Fruit fly (Drosophila melanogaster) whole organism, embryonic: ENCODE measurements around the gene Cad89D.

Experiments used
- Abd-B ChIP-seq: fragments of 200-800 bp; sonication (Bioruptor generic); optimal IDR thresholded peaks from 2 replicates; lab custom pipeline; 2018; ENCODE audit warnings: missing biosample characterization, mild to moderate bottlenecking, missing genetic modification characterization, moderate library complexity
- Atf6 ChIP-seq: fragments of 200-800 bp; sonication (Bioruptor generic); IDR thresholded peaks from 2 replicates; pipeline ENCODE4 v1.3.6; 2022; ENCODE audit warnings: missing biosample characterization, missing genetic modification characterization
- B-H1 ChIP-seq: fragments of 200-800 bp; sonication (Bioruptor generic); IDR thresholded peaks from 3 replicates; pipeline ENCODE4 v1.3.6; 2022; ENCODE audit warnings: missing biosample characterization, missing genetic modification characterization
- BEAF-32 ChIP-seq: fragments of 200-800 bp; sonication (Bioruptor generic); optimal IDR thresholded peaks from 3 replicates; lab custom pipeline; 2017; ENCODE audit warnings: missing biosample characterization, missing genetic modification characterization, mild to moderate bottlenecking, moderate library complexity, missing genetic modification reagents
- Bdp1 ChIP-seq: fragments of 200-800 bp; sonication (Bioruptor generic); optimal IDR thresholded peaks from 3 replicates; lab custom pipeline; 2016; ENCODE audit warnings: missing biosample characterization, missing genetic modification characterization
- CG13123 ChIP-seq: fragments of 200-800 bp; sonication (Bioruptor generic); optimal IDR thresholded peaks from 2 replicates; lab custom pipeline; 2016; ENCODE audit warnings: missing biosample characterization, missing genetic modification characterization
- CG13424 ChIP-seq: fragments of 200-800 bp; sonication (Bioruptor generic); optimal IDR thresholded peaks from 2 replicates; lab custom pipeline; 2019; ENCODE audit warnings: missing biosample characterization, mild to moderate bottlenecking, missing genetic modification characterization, moderate library complexity
- CG17568 ChIP-seq: fragments of 200-800 bp; sonication (Bioruptor generic); optimal IDR thresholded peaks from 2 replicates; lab custom pipeline; 2018; ENCODE audit warnings: missing biosample characterization, mild to moderate bottlenecking, missing genetic modification characterization, moderate library complexity
- CG2120 ChIP-seq: fragments of 200-800 bp; sonication (Bioruptor generic); optimal IDR thresholded peaks from 3 replicates; lab custom pipeline; 2016; ENCODE audit warnings: missing biosample characterization, missing genetic modification characterization
- CG2199 ChIP-seq: fragments of 200-800 bp; sonication (Bioruptor generic); IDR thresholded peaks from 3 replicates; pipeline ENCODE4 v1.3.6; 2022; ENCODE audit warnings: missing biosample characterization, missing genetic modification characterization
- CG32772 ChIP-seq: fragments of 200-800 bp; sonication (Bioruptor generic); IDR thresholded peaks from 2 replicates; pipeline ENCODE4 v1.3.6; 2022; ENCODE audit warnings: missing biosample characterization, missing genetic modification characterization
- CG4282 ChIP-seq: fragments of 200-800 bp; sonication (Bioruptor generic); optimal IDR thresholded peaks from 2 replicates; lab custom pipeline; 2016; ENCODE audit warnings: missing biosample characterization, missing genetic modification characterization
- CG43689 ChIP-seq: fragments of 200-800 bp; sonication (Bioruptor generic); IDR thresholded peaks from 2 replicates; pipeline ENCODE4 v1.3.6; 2022; ENCODE audit warnings: missing biosample characterization, missing genetic modification characterization
- CG6689 ChIP-seq: fragments of 200-800 bp; sonication (Bioruptor generic); IDR thresholded peaks from 2 replicates; pipeline ENCODE4 v1.3.6; 2022; ENCODE audit warnings: missing biosample characterization, missing genetic modification characterization
- CG6813 ChIP-seq: fragments of 200-800 bp; sonication (Bioruptor generic); optimal IDR thresholded peaks from 2 replicates; lab custom pipeline; 2017; ENCODE audit warnings: missing biosample characterization, missing genetic modification characterization, mild to moderate bottlenecking, moderate library complexity, missing genetic modification reagents
- CG7786 ChIP-seq: fragments of 200-800 bp; sonication (Bioruptor generic); optimal IDR thresholded peaks from 2 replicates; lab custom pipeline; 2016; ENCODE audit warnings: missing biosample characterization, missing genetic modification characterization
- CG8290 ChIP-seq, 3 experiments: fragments of 200-800 bp; sonication (Bioruptor generic); optimal IDR thresholded peaks; 2 replicates each; lab custom pipeline; 2016 to 2019; ENCODE audit warnings: missing biosample characterization in 3 of 3, missing genetic modification characterization in 3 of 3, mild to moderate bottlenecking in 2 of 3, moderate library complexity in 1 of 3
- CG8944 ChIP-seq: fragments of 200-800 bp; sonication (Bioruptor generic); optimal IDR thresholded peaks from 3 replicates; lab custom pipeline; 2016; ENCODE audit warnings: missing biosample characterization, missing genetic modification characterization
- CG9437 ChIP-seq: fragments of 200-800 bp; sonication (Bioruptor generic); optimal IDR thresholded peaks from 2 replicates; lab custom pipeline; 2018; ENCODE audit warnings: missing biosample characterization, mild to moderate bottlenecking, missing genetic modification characterization
- CkIIα-i1 ChIP-seq: fragments of 200-800 bp; sonication (Bioruptor generic); IDR thresholded peaks from 2 replicates; pipeline ENCODE4 v1.3.6; 2022; ENCODE audit warnings: missing biosample characterization, missing genetic modification characterization
- CrebB ChIP-seq: fragments of 200-800 bp; sonication (Bioruptor generic); optimal IDR thresholded peaks from 3 replicates; lab custom pipeline; 2018; ENCODE audit warnings: missing biosample characterization, mild to moderate bottlenecking, missing genetic modification characterization
- Dbx ChIP-seq: fragments of 200-800 bp; sonication (Bioruptor generic); IDR thresholded peaks from 3 replicates; pipeline ENCODE4 v1.3.6; 2022; ENCODE audit warnings: missing biosample characterization, missing genetic modification characterization
- E2f2 ChIP-seq: fragments of 200-800 bp; sonication (Bioruptor generic); IDR thresholded peaks from 2 replicates; pipeline ENCODE4 v1.3.6; 2022; ENCODE audit warnings: missing biosample characterization, missing genetic modification characterization
- Eip74EF ChIP-seq, 2 experiments: fragments of 200-800 bp in 1 of 2; fragments of >200 bp in 1 of 2; sonication (Bioruptor generic) in 1 of 2; optimal IDR thresholded peaks; 2 replicates each; lab custom pipeline; 2017 to 2019; ENCODE audit warnings: missing biosample characterization in 2 of 2, missing genetic modification characterization in 2 of 2, mild to moderate bottlenecking in 1 of 2, moderate library complexity in 1 of 2
- GATAe ChIP-seq: fragments of 200-800 bp; sonication (Bioruptor generic); conservative IDR thresholded peaks from 2 replicates; pipeline ENCODE4 v1.3.6; 2022; ENCODE audit warnings: missing biosample characterization, missing genetic modification characterization
- HLH54F ChIP-seq: fragments of 200-800 bp; sonication (Bioruptor generic); optimal IDR thresholded peaks from 3 replicates; lab custom pipeline; 2016; ENCODE audit warnings: missing biosample characterization, missing genetic modification characterization
- Lpt ChIP-seq: fragments of >200 bp; optimal IDR thresholded peaks from 2 replicates; lab custom pipeline; 2018; ENCODE audit warnings: missing biosample characterization, missing genetic modification characterization
- NFAT ChIP-seq: fragments of 200-800 bp; sonication (Bioruptor generic); IDR thresholded peaks from 2 replicates; pipeline ENCODE4 v1.3.6; 2022; ENCODE audit warnings: missing biosample characterization, missing genetic modification characterization
- Oaz ChIP-seq: fragments of 200-800 bp; sonication (Bioruptor generic); IDR thresholded peaks from 2 replicates; pipeline ENCODE4 v1.3.6; 2022; ENCODE audit warnings: missing biosample characterization, missing genetic modification characterization
- Optix ChIP-seq: fragments of 200-800 bp; sonication (Bioruptor generic); IDR thresholded peaks from 3 replicates; pipeline ENCODE4 v1.3.6; 2022; ENCODE audit warnings: missing biosample characterization, missing genetic modification characterization
- Sox102F ChIP-seq: fragments of 200-800 bp; sonication (Bioruptor generic); optimal IDR thresholded peaks from 2 replicates; lab custom pipeline; 2018; ENCODE audit warnings: missing biosample characterization, mild to moderate bottlenecking, missing genetic modification characterization, moderate library complexity
- br ChIP-seq: fragments of >200 bp; optimal IDR thresholded peaks from 2 replicates; lab custom pipeline; 2017
- cas ChIP-seq: fragments of 200-800 bp; sonication (Bioruptor generic); IDR thresholded peaks from 2 replicates; pipeline ENCODE4 v1.3.6; 2022; ENCODE audit warnings: missing biosample characterization, missing genetic modification characterization
- chm ChIP-seq: fragments of 200-800 bp; sonication (Bioruptor generic); IDR thresholded peaks from 2 replicates; pipeline ENCODE4 v1.3.6; 2022; ENCODE audit warnings: missing biosample characterization, missing genetic modification characterization
- chn ChIP-seq: fragments of 200-800 bp; sonication (Bioruptor generic); optimal IDR thresholded peaks from 2 replicates; lab custom pipeline; 2016; ENCODE audit warnings: missing biosample characterization, missing genetic modification characterization
- dati ChIP-seq: fragments of 200-800 bp; sonication (Bioruptor generic); IDR thresholded peaks from 2 replicates; pipeline ENCODE4 v1.3.6; 2022; ENCODE audit warnings: missing biosample characterization, missing genetic modification characterization
- eyg ChIP-seq: fragments of 200-800 bp; sonication (Bioruptor generic); optimal IDR thresholded peaks from 3 replicates; lab custom pipeline; 2016; ENCODE audit warnings: missing biosample characterization, missing genetic modification characterization
- fd3F ChIP-seq: fragments of 200-800 bp; sonication (Bioruptor generic); optimal IDR thresholded peaks from 2 replicates; lab custom pipeline; 2018; ENCODE audit warnings: missing biosample characterization, mild to moderate bottlenecking, missing genetic modification characterization, moderate library complexity
- gsb ChIP-seq: fragments of 200-800 bp; sonication (Bioruptor generic); IDR thresholded peaks from 2 replicates; pipeline ENCODE4 v1.3.6; 2022; ENCODE audit warnings: missing biosample characterization, missing genetic modification characterization
- hbn ChIP-seq: fragments of 200-800 bp; sonication (Bioruptor generic); IDR thresholded peaks from 2 replicates; pipeline ENCODE4 v1.3.6; 2022; ENCODE audit warnings: missing biosample characterization, missing genetic modification characterization; ENCODE audit not compliant: partially characterized antibody
- jigr1 ChIP-seq: fragments of 200-800 bp; sonication (Bioruptor generic); IDR thresholded peaks from 3 replicates; pipeline ENCODE4 v1.3.6; 2022; ENCODE audit warnings: missing biosample characterization, missing genetic modification characterization
- jumu ChIP-seq: fragments of 200-800 bp; sonication (Bioruptor generic); optimal IDR thresholded peaks from 3 replicates; lab custom pipeline; 2016; ENCODE audit warnings: missing biosample characterization, missing genetic modification characterization
- klu ChIP-seq: fragments of 200-800 bp; sonication (Bioruptor generic); IDR thresholded peaks from 2 replicates; pipeline ENCODE4 v1.3.6; 2022; ENCODE audit warnings: missing biosample characterization, missing genetic modification characterization
- lov ChIP-seq, 2 experiments: fragments of 200-800 bp in 1 of 2; fragments of >200 bp in 1 of 2; sonication (Bioruptor generic) in 1 of 2; IDR thresholded peaks in 1 of 2; optimal IDR thresholded peaks in 1 of 2; 2 replicates in 1 of 2; 3 replicates in 1 of 2; pipeline versions ENCODE4 v1.3.6 to Lab custom; 2017 to 2022; ENCODE audit warnings: missing biosample characterization in 1 of 2, missing genetic modification characterization in 1 of 2
- luna ChIP-seq: fragments of 200-800 bp; sonication (Bioruptor generic); optimal IDR thresholded peaks from 2 replicates; lab custom pipeline; 2016; ENCODE audit warnings: missing biosample characterization, missing genetic modification characterization
- sens ChIP-seq: fragments of 200-800 bp; sonication (Bioruptor generic); peaks from one replicate; lab custom pipeline; 2016; ENCODE audit warnings: missing biosample characterization, missing genetic modification characterization
- sens-2 ChIP-seq: fragments of 200-800 bp; sonication (Bioruptor generic); IDR thresholded peaks from 2 replicates; pipeline ENCODE4 v1.3.6; 2022; ENCODE audit warnings: missing biosample characterization, missing genetic modification characterization
- sob ChIP-seq: fragments of 200-800 bp; sonication (Bioruptor generic); IDR thresholded peaks from 2 replicates; pipeline ENCODE4 v1.3.6; 2022; ENCODE audit warnings: missing biosample characterization, missing genetic modification characterization
- tin ChIP-seq: fragments of 200-800 bp; sonication (Bioruptor generic); optimal IDR thresholded peaks from 3 replicates; lab custom pipeline; 2016; ENCODE audit warnings: missing biosample characterization, missing genetic modification characterization
- tup ChIP-seq: fragments of 200-800 bp; sonication (Bioruptor generic); optimal IDR thresholded peaks from 2 replicates; lab custom pipeline; 2016; ENCODE audit warnings: missing biosample characterization, mild to moderate bottlenecking, missing genetic modification characterization, moderate library complexity

The Cad89D gene

dm6 chr3R:16448378-16449134 lies 46.7 kb downstream of the Cad89D start (continued):
- TF ChIP-seq jigr1 (peak; percentile 6; the same call in 2 of the 3 replicates), br (lab: Kevin White, UChicago) (no peak), CG2199 (GFP tag; lab: Robert Waterston, UW) (peak; percentile 94), CG8944 (GFP tag; lab: Kevin White, UChicago) (no peak), sens (GFP tag; lab: Kevin White, UChicago) (peak; percentile 84), sob (GFP tag; lab: Robert Waterston, UW) (peak; percentile 66), sens-2 (GFP tag; lab: Robert Waterston, UW) (peak; percentile 87), CG13123 (GFP tag; lab: Kevin White, UChicago) (peak; percentile 5), chn (GFP tag; lab: Kevin White, UChicago) (peak; percentile 13), CG4282 (GFP tag; lab: Kevin White, UChicago) (peak; percentile 45), CrebB (peak; percentile 67), Eip74EF (GFP tag; optimal IDR thresholded peaks at IDR 0.05; lab: Kevin White, UChicago) (peak in 1 of 2 experiments; percentile 34), E2f2 (GFP tag; lab: Robert Waterston, UW) (no peak; the same call in 1 of the 2 replicates), CG13424 (tag; lab: Kevin White, UChicago) (peak; percentile 29), eyg (GFP tag; lab: Kevin White, UChicago) (no peak), Sox102F (GFP tag; lab: Kevin White, UChicago) (peak; percentile 80), tin (GFP tag; lab: Kevin White, UChicago) (peak; percentile 4), CG6813 (peak; percentile 29), lov (optimal IDR thresholded peaks at IDR 0.05; lab: Kevin White, UChicago) (no peak), lov (GFP tag; IDR thresholded peaks at IDR 0.05; lab: Robert Waterston, UW) (peak; percentile 84), klu (GFP tag; lab: Robert Waterston, UW) (no peak), CG7786 (GFP tag; lab: Kevin White, UChicago) (peak; percentile 77), BEAF-32 (GFP tag; lab: Kevin White, UChicago) (no peak), CG43689 (GFP tag; lab: Robert Waterston, UW) (peak; percentile 66), dati (GFP tag; lab: Robert Waterston, UW) (peak; percentile 87), HLH54F (GFP tag; lab: Kevin White, UChicago) (peak; percentile 23), Bdp1 (GFP tag; lab: Kevin White, UChicago) (peak; percentile 63), jumu (peak; percentile 36), hbn (GFP tag; lab: Robert Waterston, UW) (no peak), CG6689 (GFP tag; lab: Robert Waterston, UW) (peak; percentile 72), Oaz (GFP tag; lab: Robert Waterston, UW) (peak; percentile 63), CG8290 (GFP tag; optimal IDR thresholded peaks at IDR 0.05; lab: Kevin White, UChicago) (no peak), CG8290 (tag; optimal IDR thresholded peaks at IDR 0.05; lab: Kevin White, UChicago) (peak in 1 of 2 experiments; percentile 97), Atf6 (GFP tag; lab: Robert Waterston, UW) (peak; percentile 57; the same call in 1 of the 2 replicates), CG2120 (GFP tag; lab: Kevin White, UChicago) (peak; percentile 69), Lpt (GFP tag; lab: Kevin White, UChicago) (no peak), Dbx (GFP tag; lab: Robert Waterston, UW) (peak; percentile 17; the same call in 1 of the 3 replicates), GATAe (GFP tag; lab: Robert Waterston, UW) (no peak), CG32772 (GFP tag; lab: Robert Waterston, UW) (peak; percentile 91), fd3F (peak; percentile 50), cas (peak; percentile 73), tup (GFP tag; lab: Kevin White, UChicago) (peak; percentile 58), NFAT (GFP tag; lab: Robert Waterston, UW) (peak; percentile 41; the same call in 1 of the 2 replicates), Optix (GFP tag; lab: Robert Waterston, UW) (peak; percentile 75), CG9437 (GFP tag; lab: Kevin White, UChicago) (peak; percentile 76), B-H1 (GFP tag; lab: Robert Waterston, UW) (peak; percentile 77), chm (GFP tag; lab: Robert Waterston, UW) (peak; percentile 85), gsb (GFP tag; lab: Robert Waterston, UW) (peak; percentile 56), CkIIα-i1 (GFP tag; lab: Robert Waterston, UW) (no peak), CG17568 (GFP tag; lab: Kevin White, UChicago) (peak; percentile 49), luna (GFP tag; lab: Kevin White, UChicago) (no peak), Abd-B (GFP tag; lab: Kevin White, UChicago) (peak; percentile 42)
